Worm (Caenorhabditis elegans) whole organism, L4/young adult: ENCODE data around the gene col-85.

Experiments
- W03F9.2 ChIP-seq: fragments of 150-350 bp; optimal IDR thresholded peaks from 2 replicates; lab custom pipeline; 2014; ENCODE audit warnings: missing biosample characterization, missing genetic modification characterization
- dao-5 ChIP-seq: sonication (generic microtip); optimal IDR thresholded peaks from 2 replicates; lab custom pipeline; 2016; ENCODE audit warnings: missing genotype, missing genetic modification characterization, moderate library complexity, missing compliant biosample characterization
- him-1 ChIP-seq: sonication (generic microtip); optimal IDR thresholded peaks from 2 replicates; lab custom pipeline; 2016; ENCODE audit warnings: missing genotype, missing genetic modification reagents, missing genetic modification characterization, missing compliant biosample characterization

DNA sequence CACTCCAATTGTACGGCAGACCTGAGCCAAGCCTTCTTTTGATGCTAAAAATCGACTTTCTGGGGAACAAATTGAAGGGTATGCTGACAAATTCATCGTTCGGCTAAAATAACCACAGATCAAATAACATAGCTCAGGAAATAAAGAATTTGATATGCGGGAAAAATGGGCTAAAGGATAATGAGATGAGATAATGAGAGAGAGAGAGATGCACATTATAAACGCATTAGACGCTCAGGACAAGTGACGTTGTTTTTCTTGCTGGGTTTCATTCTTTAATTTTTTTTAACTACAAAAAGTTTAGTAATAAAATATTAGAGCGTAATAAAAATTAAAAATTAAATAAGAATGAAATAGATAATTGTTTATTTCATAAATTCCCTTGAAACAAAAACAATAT, 19.7 kb upstream of the col-85 start, which contains the start of gene srh-69:
- TF ChIP-seq him-1 (tag; lab: Kevin White, UChicago): no peak
- no peak for TF ChIP-seq W03F9.2 (tag; lab: Kevin White, UChicago)
- TF ChIP-seq dao-5: no peak
